Worm (Caenorhabditis elegans): ENCODE data around the gene T23E7.6.

- TF ChIP-seq nhr-76 (tag; optimal IDR thresholded peaks at IDR 0.05) (no peak), unc-62 (GFP tag; optimal IDR thresholded peaks at IDR 0.05 in 1 of 2) (no peak), unc-62 (tag; optimal IDR thresholded peaks at IDR 0.05) (no peak), mep-1 (tag; optimal IDR thresholded peaks at IDR 0.05) (no peak), tag-97 (GFP tag; IDR thresholded peaks at IDR 0.05) (no peak), nhr-237 (tag; optimal IDR thresholded peaks at IDR 0.05) (no peak), R02D3.7 (tag; optimal IDR thresholded peaks at IDR 0.05) (no peak), mxl-3 (GFP tag; optimal IDR thresholded peaks at IDR 0.05) (no peak), pha-4 (GFP tag; IDR thresholded peaks at IDR 0.05) (no peak), pha-4 (tag; optimal IDR thresholded peaks at IDR 0.05) (no peak), daf-12 (tag; optimal IDR thresholded peaks at IDR 0.05) (no peak), nhr-25 (tag; optimal IDR thresholded peaks at IDR 0.05; ENCODE audit: borderline replicate concordance, insufficient read depth) (no peak), lin-39 (tag; optimal IDR thresholded peaks at IDR 0.05) (no peak), fos-1 (tag; optimal IDR thresholded peaks at IDR 0.05) (no peak), nhr-102 (tag; optimal IDR thresholded peaks at IDR 0.05) (no peak)
These were observed 10.2 kb upstream of the T23E7.6 start, which contains the start of gene cgt-2 for ce11 chrX:17694669-17695282.
